Fruit fly (Drosophila melanogaster): Measurements from ENCODE around the gene B4.

- TF ChIP-seq Ets98B (GFP tag; IDR thresholded peaks at IDR 0.05) = no peak
- TF ChIP-seq CG12605 (GFP tag; IDR thresholded peaks at IDR 0.05) = no peak
- no peak for TF ChIP-seq CG17806 (tag; optimal IDR thresholded peaks at IDR 0.05)
- no peak for TF ChIP-seq Pif1A (GFP tag; optimal IDR thresholded peaks at IDR 0.05)
- TF ChIP-seq CG8301 (tag; optimal IDR thresholded peaks at IDR 0.05) = no peak
- no peak for TF ChIP-seq fd96Ca (GFP tag; IDR thresholded peaks at IDR 0.05)
- no peak for TF ChIP-seq gl (tag; optimal IDR thresholded peaks at IDR 0.05)
- TF ChIP-seq CG32121 (GFP tag; IDR thresholded peaks at IDR 0.05) = no peak
- no peak for TF ChIP-seq CG9948 (tag; optimal IDR thresholded peaks at IDR 0.05)
- TF ChIP-seq CG34367 (tag; optimal IDR thresholded peaks at IDR 0.05) = no peak
Measured at dm6 chr2L:13535678-13536077, 13.4 kb downstream of the B4 start, which contains the start of gene CG15638.

Measured in whole organism, pupa.